Worm (Caenorhabditis elegans): ENCODE data around the gene F09B9.4.

DNA sequence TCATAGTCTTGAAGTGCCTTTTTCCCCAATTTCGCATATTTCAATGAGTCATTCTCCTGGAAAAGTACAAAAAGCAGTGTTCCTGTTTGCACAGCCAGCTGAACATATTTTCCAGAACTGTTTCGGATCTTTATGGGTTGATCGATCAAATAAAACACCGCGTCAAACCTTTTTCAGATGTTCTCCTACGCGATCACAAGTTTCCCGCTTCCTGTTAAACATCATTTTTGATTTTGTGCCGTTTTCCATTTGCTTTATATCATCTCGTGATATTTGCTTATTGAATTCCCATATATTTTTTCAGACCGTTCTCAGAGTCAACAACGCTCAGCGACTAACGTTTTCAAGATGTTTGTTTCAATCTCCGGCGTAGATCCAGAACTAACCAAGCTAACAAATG, 14.3 kb downstream of the F09B9.4 start, which contains the start of gene C07A4.3:
- no peak for TF ChIP-seq unc-62 (GFP tag; optimal IDR thresholded peaks at IDR 0.05)
- no peak for TF ChIP-seq unc-39 (tag; optimal IDR thresholded peaks at IDR 0.05)
- TF ChIP-seq mab-5 (tag; optimal IDR thresholded peaks at IDR 0.05): no peak
- no peak for TF ChIP-seq nhr-12 (tag; optimal IDR thresholded peaks at IDR 0.05)
- no peak for TF ChIP-seq nhr-21 (tag; optimal IDR thresholded peaks at IDR 0.05)
- TF ChIP-seq ceh-82 (tag; optimal IDR thresholded peaks at IDR 0.05): no peak
- TF ChIP-seq nhr-237 (tag; optimal IDR thresholded peaks at IDR 0.05): no peak
- TF ChIP-seq lin-39 (tag; optimal IDR thresholded peaks at IDR 0.05): no peak
- TF ChIP-seq zag-1 (tag; optimal IDR thresholded peaks at IDR 0.05): no peak
- TF ChIP-seq lin-11 (tag; optimal IDR thresholded peaks at IDR 0.05): no peak
- no peak for TF ChIP-seq ztf-4 (tag; optimal IDR thresholded peaks at IDR 0.05)
- no peak for TF ChIP-seq snpc-4 (tag; optimal IDR thresholded peaks at IDR 0.05)
- no peak for TF ChIP-seq egl-27 (tag; optimal IDR thresholded peaks at IDR 0.05)
- no peak for TF ChIP-seq alr-1 (tag; optimal IDR thresholded peaks at IDR 0.05)

Data from whole organism, L2 larva.